Worm (Caenorhabditis elegans) whole organism, early embryonic: ENCODE data around the gene srh-270.

Source experiments
- ama-1 ChIP-seq: fragments of 150-350 bp; optimal IDR thresholded peaks from 2 replicates; lab custom pipeline; 2014
- ceh-13 ChIP-seq: fragments of 200-800 bp; sonication (Bioruptor generic); optimal IDR thresholded peaks from 2 replicates; lab custom pipeline; 2018; ENCODE audit warnings: mild to moderate bottlenecking, missing genetic modification characterization, missing compliant biosample characterization
- flt-1 ChIP-seq: fragments of 200-800 bp; sonication (Bioruptor generic); IDR thresholded peaks from 2 replicates; pipeline ENCODE4 v1.3.6; 2022; ENCODE audit warnings: missing genetic modification characterization, missing compliant biosample characterization
- hnd-1 ChIP-seq: sonication (generic microtip); optimal IDR thresholded peaks from 2 replicates; lab custom pipeline; 2016; ENCODE audit warnings: missing genetic modification characterization, missing compliant biosample characterization
- tbx-11 ChIP-seq: fragments of 200-800 bp; sonication (Bioruptor generic); IDR thresholded peaks from 2 replicates; pipeline ENCODE4 v1.3.6; 2022; ENCODE audit warnings: missing genetic modification characterization, missing compliant biosample characterization

DNA sequence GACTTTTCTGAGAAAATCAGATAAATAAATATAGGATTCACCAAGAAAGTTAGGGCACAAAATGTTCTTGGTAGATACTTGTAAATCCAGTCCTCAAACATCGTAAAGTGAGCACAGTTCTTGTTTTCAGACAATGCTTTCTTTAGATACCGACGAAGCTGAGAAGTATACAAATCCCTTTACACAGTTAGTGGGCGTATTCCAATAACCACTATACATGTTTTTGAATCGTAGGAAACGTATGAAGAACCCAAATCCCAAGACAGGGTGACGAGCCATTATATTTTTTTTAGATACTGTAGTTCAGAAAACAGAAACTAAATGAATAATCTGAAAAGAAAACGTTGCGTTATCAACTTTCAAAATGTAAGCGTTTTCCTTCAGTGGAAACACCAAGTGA, 15.6 kb downstream of the srh-270 start, which contains the start of gene srj-44:
- TF ChIP-seq flt-1 (GFP tag; lab: Robert Waterston, UW) (no peak), hnd-1 (no peak), ceh-13 (no peak), ama-1 (lab: Kevin White, UChicago) (no peak), tbx-11 (no peak)
